Fruit fly (Drosophila melanogaster) whole organism, embryonic: Measurements from ENCODE around the gene mAChR-C.

Experiments used
- CG1024 ChIP-seq: fragments of 200-800 bp; sonication (Bioruptor generic); IDR thresholded peaks from 2 replicates; pipeline ENCODE4 v1.3.6; 2022; ENCODE audit warnings: missing biosample characterization, missing genetic modification characterization
- CG11247 ChIP-seq: fragments of 200-800 bp; sonication (Bioruptor generic); IDR thresholded peaks from 2 replicates; pipeline ENCODE4 v1.3.6; 2022; ENCODE audit warnings: missing biosample characterization, missing genetic modification characterization
- CG12769 ChIP-seq: fragments of 200-800 bp; sonication (Bioruptor generic); optimal IDR thresholded peaks from 2 replicates; lab custom pipeline; 2019; ENCODE audit warnings: missing biosample characterization, mild to moderate bottlenecking, missing genetic modification characterization, moderate library complexity
- CG13424 ChIP-seq: fragments of 200-800 bp; sonication (Bioruptor generic); optimal IDR thresholded peaks from 2 replicates; lab custom pipeline; 2019; ENCODE audit warnings: missing biosample characterization, mild to moderate bottlenecking, missing genetic modification characterization, moderate library complexity
- CG17385 ChIP-seq: fragments of 200-800 bp; sonication (Bioruptor generic); optimal IDR thresholded peaks from 3 replicates; lab custom pipeline; 2018; ENCODE audit warnings: missing biosample characterization, mild to moderate bottlenecking, missing genetic modification characterization
- CG18262 ChIP-seq: fragments of 200-800 bp; optimal IDR thresholded peaks from 3 replicates; lab custom pipeline; 2019; ENCODE audit warnings: missing biosample characterization, mild to moderate bottlenecking, missing genetic modification characterization, moderate library complexity
- CG1832 ChIP-seq: fragments of 200-800 bp; sonication (Bioruptor generic); optimal IDR thresholded peaks from 2 replicates; lab custom pipeline; 2017; ENCODE audit warnings: missing biosample characterization, mild to moderate bottlenecking, missing genetic modification characterization, inconsistent platforms
- CG33213 ChIP-seq: fragments of 200-800 bp; sonication (Bioruptor generic); optimal IDR thresholded peaks from 3 replicates; lab custom pipeline; 2016; ENCODE audit warnings: missing biosample characterization, missing genetic modification characterization
- CG33557 ChIP-seq: fragments of 200-800 bp; sonication (Bioruptor generic); optimal IDR thresholded peaks from 2 replicates; lab custom pipeline; 2019; ENCODE audit warnings: missing biosample characterization, mild to moderate bottlenecking, missing genetic modification characterization, moderate library complexity
- CG5245 ChIP-seq: fragments of 200-800 bp; sonication (Bioruptor generic); optimal IDR thresholded peaks from 3 replicates; lab custom pipeline; 2016; ENCODE audit warnings: missing biosample characterization, missing genetic modification characterization
- CG8290 ChIP-seq, 3 experiments: fragments of 200-800 bp; sonication (Bioruptor generic); optimal IDR thresholded peaks; 2 replicates each; lab custom pipeline; 2016 to 2019; ENCODE audit warnings: missing biosample characterization in 3 of 3, missing genetic modification characterization in 3 of 3, mild to moderate bottlenecking in 2 of 3, moderate library complexity in 1 of 3
- CG8478 ChIP-seq: fragments of >200 bp; optimal IDR thresholded peaks from 2 replicates; lab custom pipeline; 2018
- CG9797 ChIP-seq: fragments of 200-800 bp; sonication (Bioruptor generic); optimal IDR thresholded peaks from 3 replicates; lab custom pipeline; 2018; ENCODE audit warnings: missing biosample characterization, mild to moderate bottlenecking, missing genetic modification characterization
- Ets97D ChIP-seq: fragments of 200-800 bp; sonication (Bioruptor generic); optimal IDR thresholded peaks from 3 replicates; lab custom pipeline; 2016; ENCODE audit warnings: missing biosample characterization, missing genetic modification characterization
- Fer3 ChIP-seq: fragments of 200-800 bp; sonication (Bioruptor generic); optimal IDR thresholded peaks from 2 replicates; lab custom pipeline; 2018; ENCODE audit warnings: missing biosample characterization, mild to moderate bottlenecking, missing genetic modification characterization, moderate library complexity
- MTF-1 ChIP-seq: fragments of 200-800 bp; sonication (Bioruptor generic); optimal IDR thresholded peaks from 2 replicates; lab custom pipeline; 2018; ENCODE audit warnings: missing biosample characterization, mild to moderate bottlenecking, missing genetic modification characterization, borderline replicate concordance
- Med ChIP-seq: fragments of 200-800 bp; sonication (Bioruptor generic); peaks from one replicate; lab custom pipeline; 2016; ENCODE audit warnings: missing biosample characterization, missing genetic modification characterization, mild to moderate bottlenecking, inconsistent platforms, moderate library complexity
- Mes4 ChIP-seq: fragments of 200-800 bp; sonication (Bioruptor generic); optimal IDR thresholded peaks from 2 replicates; lab custom pipeline; 2016; ENCODE audit warnings: missing biosample characterization, missing genetic modification characterization
- Neu2 ChIP-seq: fragments of 200-800 bp; sonication (Bioruptor generic); optimal IDR thresholded peaks from 3 replicates; lab custom pipeline; 2016; ENCODE audit warnings: missing biosample characterization, missing genetic modification characterization, borderline replicate concordance
- Ptx1 ChIP-seq: fragments of 200-800 bp; sonication (Bioruptor generic); IDR thresholded peaks from 2 replicates; pipeline ENCODE4 v1.3.6; 2022; ENCODE audit warnings: missing biosample characterization, missing genetic modification characterization
- Ssrp ChIP-seq: fragments of 200-800 bp; sonication (Bioruptor generic); optimal IDR thresholded peaks from 2 replicates; lab custom pipeline; 2018; ENCODE audit warnings: missing biosample characterization, mild to moderate bottlenecking, missing genetic modification characterization, moderate library complexity
- Xrp1 ChIP-seq: fragments of 200-800 bp; sonication (Bioruptor generic); IDR thresholded peaks from 2 replicates; pipeline ENCODE4 v1.3.6; 2022; ENCODE audit warnings: missing biosample characterization, missing genetic modification characterization
- ash1 ChIP-seq: fragments of 200-800 bp; sonication (Bioruptor generic); optimal IDR thresholded peaks from 2 replicates; lab custom pipeline; 2018; ENCODE audit warnings: missing biosample characterization, mild to moderate bottlenecking, missing genetic modification characterization
- bigmax ChIP-seq: fragments of 200-800 bp; sonication (Bioruptor generic); optimal IDR thresholded peaks from 2 replicates; lab custom pipeline; 2018; ENCODE audit warnings: missing biosample characterization, mild to moderate bottlenecking, missing genetic modification characterization
- cg ChIP-seq: fragments of 200-800 bp; sonication (Bioruptor generic); optimal IDR thresholded peaks from 3 replicates; lab custom pipeline; 2019; ENCODE audit warnings: missing biosample characterization, mild to moderate bottlenecking, missing genetic modification characterization, moderate library complexity
- chm ChIP-seq: fragments of 200-800 bp; sonication (Bioruptor generic); IDR thresholded peaks from 2 replicates; pipeline ENCODE4 v1.3.6; 2022; ENCODE audit warnings: missing biosample characterization, missing genetic modification characterization
- crol ChIP-seq: fragments of 200-800 bp; sonication (Bioruptor generic); IDR thresholded peaks from 2 replicates; pipeline ENCODE4 v1.3.6; 2022; ENCODE audit warnings: missing biosample characterization, missing genetic modification characterization
- dan ChIP-seq: fragments of 200-800 bp; sonication (Bioruptor generic); IDR thresholded peaks from 2 replicates; pipeline ENCODE4 v1.3.6; 2022; ENCODE audit warnings: missing biosample characterization, missing genetic modification characterization
- esg ChIP-seq: fragments of 200-800 bp; sonication (Bioruptor generic); conservative IDR thresholded peaks from 2 replicates; pipeline ENCODE4 v1.3.6; 2022; ENCODE audit warnings: missing biosample characterization, missing genetic modification characterization
- eve ChIP-seq, 2 experiments: fragments of >200 bp; optimal IDR thresholded peaks; 2 replicates each; lab custom pipeline; 2017; ENCODE audit warnings: missing biosample characterization in 2 of 2, missing genetic modification characterization in 2 of 2
- gem ChIP-seq: fragments of 200-800 bp; sonication (Bioruptor generic); optimal IDR thresholded peaks from 2 replicates; lab custom pipeline; 2019; ENCODE audit warnings: missing biosample characterization, mild to moderate bottlenecking, missing genetic modification characterization, moderate library complexity
- gfzf ChIP-seq: fragments of 200-800 bp; sonication (Bioruptor generic); optimal IDR thresholded peaks from 2 replicates; lab custom pipeline; 2016; ENCODE audit warnings: missing biosample characterization, mild to moderate bottlenecking, missing genetic modification characterization, moderate library complexity
- grau ChIP-seq: fragments of 200-800 bp; optimal IDR thresholded peaks from 3 replicates; lab custom pipeline; 2019; ENCODE audit warnings: missing biosample characterization, mild to moderate bottlenecking, missing genetic modification characterization, moderate library complexity
- hb ChIP-seq: fragments of 200-800 bp; sonication (Bioruptor generic); IDR thresholded peaks from 3 replicates; pipeline ENCODE4 v1.3.6; 2022; ENCODE audit warnings: missing biosample characterization, missing genetic modification characterization; ENCODE audit not compliant: partially characterized antibody
- kah ChIP-seq: fragments of 200-800 bp; sonication (Bioruptor generic); optimal IDR thresholded peaks from 2 replicates; lab custom pipeline; 2018; ENCODE audit warnings: missing biosample characterization, mild to moderate bottlenecking, missing genetic modification characterization
- salm ChIP-seq: fragments of 200-800 bp; sonication (Bioruptor generic); optimal IDR thresholded peaks from 2 replicates; lab custom pipeline; 2018; ENCODE audit warnings: missing biosample characterization, mild to moderate bottlenecking, missing genetic modification characterization
- scrt ChIP-seq: fragments of 200-800 bp; sonication (Bioruptor generic); optimal IDR thresholded peaks from 2 replicates; lab custom pipeline; 2018; ENCODE audit warnings: missing biosample characterization, mild to moderate bottlenecking, missing genetic modification characterization, moderate library complexity
- sens ChIP-seq: fragments of 200-800 bp; sonication (Bioruptor generic); peaks from one replicate; lab custom pipeline; 2016; ENCODE audit warnings: missing biosample characterization, missing genetic modification characterization
- slbo ChIP-seq: fragments of 200-800 bp; sonication (Bioruptor generic); IDR thresholded peaks from 2 replicates; pipeline ENCODE4 v1.3.6; 2022; ENCODE audit warnings: missing biosample characterization, missing genetic modification characterization
- sqz ChIP-seq: fragments of 200-800 bp; sonication (Bioruptor generic); optimal IDR thresholded peaks from 3 replicates; lab custom pipeline; 2018; ENCODE audit warnings: missing biosample characterization, mild to moderate bottlenecking, missing genetic modification characterization
- tio ChIP-seq: fragments of 200-800 bp; sonication (Bioruptor generic); optimal IDR thresholded peaks from 2 replicates; lab custom pipeline; 2017; ENCODE audit warnings: missing biosample characterization, missing genetic modification characterization, inconsistent platforms
- tna ChIP-seq: fragments of 200-800 bp; sonication (Bioruptor generic); IDR thresholded peaks from 2 replicates; pipeline ENCODE4 v1.3.6; 2022; ENCODE audit warnings: missing biosample characterization, missing genetic modification characterization; ENCODE audit not compliant: partially characterized antibody
- twi ChIP-seq: fragments of 200-800 bp; optimal IDR thresholded peaks from 2 replicates; lab custom pipeline; 2019; ENCODE audit warnings: missing biosample characterization, mild to moderate bottlenecking, missing genetic modification characterization, moderate library complexity
- z ChIP-seq: fragments of 200-800 bp; sonication (Bioruptor generic); IDR thresholded peaks from 3 replicates; pipeline ENCODE4 v1.3.6; 2022; ENCODE audit warnings: missing biosample characterization, missing genetic modification characterization
- zfh1 ChIP-seq: fragments of 200-800 bp; sonication (Bioruptor generic); IDR thresholded peaks from 3 replicates; pipeline ENCODE4 v1.3.6; 2022; ENCODE audit warnings: missing biosample characterization, missing genetic modification characterization

The mAChR-C gene

dm6 chrX:6871746-6872145 is 39.3 kb upstream of the mAChR-C start:
- no peak for TF ChIP-seq zfh1 (GFP tag; lab: Robert Waterston, UW)
- peak; percentile 22 for TF ChIP-seq CG8478
- peak; percentile 28 for TF ChIP-seq CG1832 (GFP tag; lab: Kevin White, UChicago)
- TF ChIP-seq twi (tag; lab: Kevin White, UChicago) = no peak
- TF ChIP-seq tna = no peak
- no peak for TF ChIP-seq CG17385 (GFP tag; lab: Kevin White, UChicago)
- TF ChIP-seq cg = peak; percentile 56
- TF ChIP-seq grau (tag; lab: Kevin White, UChicago) = peak; percentile 59
- TF ChIP-seq Mes4 = no peak
- TF ChIP-seq MTF-1 (GFP tag; lab: Kevin White, UChicago) = no peak
- TF ChIP-seq scrt = peak; percentile 24
- peak; percentile 57 for TF ChIP-seq CG12769 (tag; lab: Kevin White, UChicago)
- TF ChIP-seq crol (GFP tag; lab: Robert Waterston, UW) = peak; percentile 66
- TF ChIP-seq Fer3 (tag; lab: Kevin White, UChicago) = no peak
- peak; percentile 94 for TF ChIP-seq kah
- TF ChIP-seq CG33557 (GFP tag; lab: Kevin White, UChicago) = no peak
- TF ChIP-seq CG1024 (GFP tag; lab: Robert Waterston, UW) = no peak
- peak; percentile 13 for TF ChIP-seq ash1 (GFP tag; lab: Kevin White, UChicago)

dm6 chrX:6869770-6870404 is 37.4 kb upstream of the mAChR-C start:
- TF ChIP-seq slbo (GFP tag; lab: Robert Waterston, UW) (no peak), esg (no peak), CG18262 (tag; lab: Kevin White, UChicago) (no peak), tio (GFP tag; lab: Kevin White, UChicago) (no peak)
- TF ChIP-seq, all 482 proteins: peak for 0

- TF ChIP-seq hb (GFP tag; lab: Robert Waterston, UW) (no peak), sqz (GFP tag; lab: Kevin White, UChicago) (peak; percentile 79), dan (GFP tag; lab: Robert Waterston, UW) (no peak), bigmax (GFP tag; lab: Kevin White, UChicago) (no peak), gfzf (GFP tag; lab: Kevin White, UChicago) (peak; percentile 12), eve (GFP tag; optimal IDR thresholded peaks at IDR 0.05; lab: Kevin White, UChicago) (peak in 1 of 2 experiments; percentile 74), z (GFP tag; lab: Robert Waterston, UW) (0 out of 3 replicates have a peak, but pooled peaks have one; percentile 11), chm (GFP tag; lab: Robert Waterston, UW) (peak; percentile 12; the same call in 1 of the 2 replicates), CG5245 (no peak), CG33213 (GFP tag; lab: Kevin White, UChicago) (no peak), CG13424 (tag; lab: Kevin White, UChicago) (no peak), gem (tag; lab: Kevin White, UChicago) (peak; percentile 2), Neu2 (GFP tag; lab: Kevin White, UChicago) (no peak), CG9797 (GFP tag; lab: Kevin White, UChicago) (peak; percentile 24), salm (no peak), Ssrp (tag; lab: Kevin White, UChicago) (peak; percentile 7), CG11247 (GFP tag; lab: Robert Waterston, UW) (no peak), kah (no peak), Med (GFP tag; lab: Kevin White, UChicago) (peak; percentile 31), Ets97D (GFP tag; lab: Kevin White, UChicago) (no peak), sens (GFP tag; lab: Kevin White, UChicago) (peak; percentile 70), Ptx1 (GFP tag; lab: Robert Waterston, UW) (0 out of 2 replicates have a peak, but pooled peaks have one; percentile 11), CG8290 (GFP tag; optimal IDR thresholded peaks at IDR 0.05; lab: Kevin White, UChicago) (no peak), CG8290 (tag; optimal IDR thresholded peaks at IDR 0.05; lab: Kevin White, UChicago) (peak in 1 of 2 experiments; percentile 1), Xrp1 (GFP tag; lab: Robert Waterston, UW) (0 out of 2 replicates have a peak, but pooled peaks have one; percentile 11), ash1 (GFP tag; lab: Kevin White, UChicago) (peak; percentile 19)
Observed at dm6 chrX:6868629-6869579, 36.4 kb upstream of the mAChR-C start.
